Worm (Caenorhabditis elegans): ENCODE data around the gene Y46D2A.1.
"Not testable (repeated sequence)": the region's sequence is repeated elsewhere in the genome, so short reads cannot be mapped to it uniquely, and the experiment has no call there.

The Y46D2A.1 gene

ce11 chrII:3282353-3282752, 40.0 kb upstream of the Y46D2A.1 start, which contains the start of gene nep-13:
TSS of gene nep-13 (plus strand) at chrII:3282653.
- no peak for TF ChIP-seq ztf-11 (tag; optimal IDR thresholded peaks at IDR 0.05)
- TF ChIP-seq lsy-2 (tag; optimal IDR thresholded peaks at IDR 0.05) = no peak
- TF ChIP-seq ama-1 (optimal IDR thresholded peaks at IDR 0.05) = no peak
- no peak for TF ChIP-seq R02D3.7 (tag; optimal IDR thresholded peaks at IDR 0.05)
- no peak for TF ChIP-seq lin-11 (tag; optimal IDR thresholded peaks at IDR 0.05)
- no peak for TF ChIP-seq unc-39 (tag; optimal IDR thresholded peaks at IDR 0.05)
- TF ChIP-seq sem-4 (tag; optimal IDR thresholded peaks at IDR 0.05) = no peak
- no peak for TF ChIP-seq nhr-25 (tag; optimal IDR thresholded peaks at IDR 0.05)
- no peak for TF ChIP-seq Y55F3AM.14 (GFP tag; optimal IDR thresholded peaks at IDR 0.05)
- TF ChIP-seq lin-13 (GFP tag; optimal IDR thresholded peaks at IDR 0.05) = no peak
- no peak for TF ChIP-seq elt-3 (tag; optimal IDR thresholded peaks at IDR 0.05)
- TF ChIP-seq F13H6.1 (tag; optimal IDR thresholded peaks at IDR 0.05) = no peak
- TF ChIP-seq sma-9 (GFP tag; optimal IDR thresholded peaks at IDR 0.05) = no peak
- TF ChIP-seq sma-9 (tag; optimal IDR thresholded peaks at IDR 0.05) = no peak
- no peak for TF ChIP-seq ztf-4 (tag; optimal IDR thresholded peaks at IDR 0.05)
- TF ChIP-seq mdl-1 (tag; optimal IDR thresholded peaks at IDR 0.05) = no peak
- no peak for TF ChIP-seq peb-1 (tag; optimal IDR thresholded peaks at IDR 0.05)
- TF ChIP-seq nhr-21 (tag; optimal IDR thresholded peaks at IDR 0.05) = no peak

- TF ChIP-seq ceh-82 (tag; optimal IDR thresholded peaks at IDR 0.05) (no peak), dmd-4 (tag; optimal IDR thresholded peaks at IDR 0.05) (no peak), mab-5 (tag; optimal IDR thresholded peaks at IDR 0.05) (no peak), unc-62 (GFP tag; optimal IDR thresholded peaks at IDR 0.05) (no peak), ztf-1 (GFP tag; conservative IDR thresholded peaks at IDR 0.05) (no peak), unc-39 (tag; optimal IDR thresholded peaks at IDR 0.05) (no peak), sma-3 (GFP tag; optimal IDR thresholded peaks at IDR 0.05) (no peak)
These were observed 37.8 kb upstream of the Y46D2A.1 start, which contains the start of gene scl-15 for ce11 chrII:3284558-3284957. TSS of gene scl-15 (minus strand) at chrII:3284658.

ce11 chrII:3287073-3287472, 35.3 kb upstream of the Y46D2A.1 start, which contains the start of gene sri-63:
TSS of gene sri-63 (plus strand) at chrII:3287373.
- TF ChIP-seq sma-3 (GFP tag; optimal IDR thresholded peaks at IDR 0.05) (no peak), ztf-11 (tag; optimal IDR thresholded peaks at IDR 0.05) (no peak), lin-13 (GFP tag; optimal IDR thresholded peaks at IDR 0.05) (no peak), blmp-1 (tag; optimal IDR thresholded peaks at IDR 0.05; ENCODE audit: insufficient read depth) (no peak), mbf-1 (tag; optimal IDR thresholded peaks at IDR 0.05) (no peak), lsy-2 (tag; optimal IDR thresholded peaks at IDR 0.05) (no peak)

ce11 chrII:3290544-3290943, 31.8 kb upstream of the Y46D2A.1 start, which contains the start of gene F39E9.14:
TSS of gene F39E9.14 (minus strand) at chrII:3290644.
- not testable (repeated sequence) for TF ChIP-seq ztf-1 (GFP tag; conservative IDR thresholded peaks at IDR 0.05); elt-1 (tag; optimal IDR thresholded peaks at IDR 0.05); nhr-25 (tag; optimal IDR thresholded peaks at IDR 0.05)

- TF ChIP-seq nhr-129 (tag; optimal IDR thresholded peaks at IDR 0.05) (no peak), unc-55 (GFP tag; optimal IDR thresholded peaks at IDR 0.05) (no peak), nhr-23 (tag; optimal IDR thresholded peaks at IDR 0.05) (no peak), gmeb-1 (tag; optimal IDR thresholded peaks at IDR 0.05) (peak; percentile 9), sma-3 (GFP tag; optimal IDR thresholded peaks at IDR 0.05) (no peak), fos-1 (tag; optimal IDR thresholded peaks at IDR 0.05) (peak; percentile 58), crh-2 (tag; optimal IDR thresholded peaks at IDR 0.05) (no peak), R02D3.7 (tag; optimal IDR thresholded peaks at IDR 0.05) (no peak)
These were observed 27.2 kb upstream of the Y46D2A.1 start, which contains the start of gene btb-17 for ce11 chrII:3295193-3295592. TSS of gene btb-17 (plus strand) at chrII:3295405.

ce11 chrII:3296644-3297043, 25.7 kb upstream of the Y46D2A.1 start, which contains the start of gene btb-16:
TSS of gene btb-16 (plus strand) at chrII:3296883.
- TF ChIP-seq nhr-21 (tag; optimal IDR thresholded peaks at IDR 0.05) = no peak
- no peak for TF ChIP-seq mdl-1 (tag; optimal IDR thresholded peaks at IDR 0.05)
- no peak for TF ChIP-seq nhr-6 (tag; optimal IDR thresholded peaks at IDR 0.05)
- peak; percentile 45 for TF ChIP-seq fos-1 (tag; optimal IDR thresholded peaks at IDR 0.05)

Data from whole organism, L2 larva.